Worm (Caenorhabditis elegans) whole organism, L4 larva: Measurements from ENCODE around the gene gcst-1.
A peak's percentile ranks its signal among the peaks of the same experiment; 100 is the strongest.

Experiments
- D1046.2 ChIP-seq: fragments of 200-800 bp; sonication (Bioruptor generic); IDR thresholded peaks from 2 replicates; pipeline ENCODE4 v1.3.6; 2022; ENCODE audit warnings: missing genetic modification characterization, missing compliant biosample characterization
- F26F4.8 ChIP-seq: fragments of 200-800 bp; sonication (Bioruptor generic); conservative IDR thresholded peaks from 2 replicates; pipeline ENCODE4 v1.3.6; 2022; ENCODE audit warnings: missing genetic modification characterization, missing compliant biosample characterization
- F44E2.7 ChIP-seq: fragments of 200-800 bp; sonication (Bioruptor generic); IDR thresholded peaks from 2 replicates; pipeline ENCODE4 v2.1.2; 2022; ENCODE audit warnings: missing genetic modification characterization, missing compliant biosample characterization
- T20F7.1 ChIP-seq: fragments of 200-800 bp; sonication (Bioruptor generic); optimal IDR thresholded peaks from 2 replicates; lab custom pipeline; 2018; ENCODE audit warnings: mild to moderate bottlenecking, missing genetic modification characterization, missing compliant biosample characterization
- Y105C5A.15 ChIP-seq: fragments of 200-800 bp; sonication (Bioruptor generic); IDR thresholded peaks from 2 replicates; pipeline ENCODE4 v1.3.6; 2022; ENCODE audit warnings: missing genetic modification characterization, missing compliant biosample characterization
- Y5F2A.4 ChIP-seq: fragments of 200-800 bp; sonication (Bioruptor generic); optimal IDR thresholded peaks from 2 replicates; lab custom pipeline; 2018; ENCODE audit warnings: mild to moderate bottlenecking, missing genetic modification characterization, missing compliant biosample characterization
- ZK546.5 ChIP-seq, 2 experiments: sonication (generic microtip); optimal IDR thresholded peaks; 2 replicates each; lab custom pipeline; 2017; ENCODE audit warnings: missing biosample characterization in 2 of 2, missing genetic modification characterization in 2 of 2
- aha-1 ChIP-seq: fragments of 150-350 bp; peaks from one replicate; lab custom pipeline; 2014; ENCODE audit warnings: missing biosample characterization, missing genetic modification characterization
- ama-1 ChIP-seq: fragments of 150-350 bp; optimal IDR thresholded peaks from 2 replicates; lab custom pipeline; 2014; ENCODE audit warnings: inconsistent platforms, mixed read lengths
- arid-1 ChIP-seq: fragments of 200-800 bp; sonication (Bioruptor generic); conservative IDR thresholded peaks from 2 replicates; pipeline ENCODE4 v1.3.6; 2022; ENCODE audit warnings: missing genetic modification reagents, missing genetic modification characterization, missing compliant biosample characterization
- ceh-20 ChIP-seq: fragments of 200-800 bp; sonication (Bioruptor generic); IDR thresholded peaks from 2 replicates; pipeline ENCODE4 v1.3.6; 2022; ENCODE audit warnings: missing genetic modification reagents, missing genetic modification characterization, missing compliant biosample characterization
- ceh-32 ChIP-seq: sonication (generic microtip); optimal IDR thresholded peaks from 2 replicates; lab custom pipeline; 2016; ENCODE audit warnings: mild to moderate bottlenecking, missing genetic modification characterization, missing compliant biosample characterization; ENCODE audit not compliant: poor library complexity
- ces-1 ChIP-seq: fragments of 150-350 bp; sonication (generic microtip); optimal IDR thresholded peaks from 4 replicates; lab custom pipeline; 2014; ENCODE audit warnings: missing biosample characterization, missing genetic modification reagents, missing genetic modification characterization
- ctbp-1 ChIP-seq: fragments of 200-800 bp; sonication (Bioruptor generic); IDR thresholded peaks from 2 replicates; pipeline ENCODE4 v1.3.6; 2022; ENCODE audit warnings: missing genetic modification reagents, missing genetic modification characterization, missing compliant biosample characterization
- daf-16 ChIP-seq, 3 experiments: sonication (generic microtip); optimal IDR thresholded peaks; 2 replicates each; lab custom pipeline; 2016 to 2017; ENCODE audit warnings: missing genetic modification characterization in 3 of 3, missing genetic modification reagents in 3 of 3, mild to moderate bottlenecking in 2 of 3, missing compliant biosample characterization in 2 of 3, missing biosample characterization in 1 of 3, moderate library complexity in 1 of 3
- dmd-6 ChIP-seq: fragments of 200-800 bp; sonication (Bioruptor generic); IDR thresholded peaks from 2 replicates; pipeline ENCODE4 v1.3.6; 2022; ENCODE audit warnings: missing genetic modification reagents, missing genetic modification characterization, missing compliant biosample characterization
- duxl-1 ChIP-seq: sonication (generic microtip); optimal IDR thresholded peaks from 2 replicates; lab custom pipeline; 2016; ENCODE audit warnings: mild to moderate bottlenecking, missing genetic modification characterization, moderate library complexity, missing compliant biosample characterization; ENCODE audit not compliant: poor library complexity
- hlh-11 ChIP-seq: fragments of 200-800 bp; sonication (Bioruptor generic); optimal IDR thresholded peaks from 2 replicates; lab custom pipeline; 2018; ENCODE audit warnings: mild to moderate bottlenecking, missing genetic modification characterization, missing compliant biosample characterization
- hmg-1.1 ChIP-seq: fragments of 200-800 bp; sonication (Bioruptor generic); IDR thresholded peaks from 2 replicates; pipeline ENCODE4 v1.3.6; 2022; ENCODE audit warnings: missing genetic modification reagents, missing genetic modification characterization, missing compliant biosample characterization
- lsy-2 ChIP-seq, 2 experiments: fragments of 150-350 bp in 1 of 2; sonication (generic microtip) in 1 of 2; optimal IDR thresholded peaks; 2 replicates each; lab custom pipeline; 2014 to 2017; ENCODE audit warnings: missing biosample characterization in 2 of 2, missing genetic modification characterization in 2 of 2
- mdl-1 ChIP-seq, 2 experiments: fragments of 150-350 bp in 1 of 2; sonication (generic microtip) in 1 of 2; optimal IDR thresholded peaks; 2 replicates each; lab custom pipeline; 2014 to 2017; ENCODE audit warnings: missing biosample characterization in 2 of 2, missing genetic modification characterization in 2 of 2
- mxl-3 ChIP-seq: fragments of 200-800 bp; sonication (Bioruptor generic); optimal IDR thresholded peaks from 2 replicates; lab custom pipeline; 2018; ENCODE audit warnings: mild to moderate bottlenecking, missing genetic modification characterization, missing compliant biosample characterization
- nhr-11 ChIP-seq: fragments of 150-350 bp; optimal IDR thresholded peaks from 2 replicates; lab custom pipeline; 2014; ENCODE audit warnings: missing biosample characterization, missing genetic modification characterization
- nhr-25 ChIP-seq: sonication (generic microtip); optimal IDR thresholded peaks from 2 replicates; lab custom pipeline; 2017; ENCODE audit warnings: missing genetic modification characterization, mild to moderate bottlenecking, missing compliant biosample characterization, antibody characterized with exemption, moderate library complexity, borderline replicate concordance; ENCODE audit not compliant: insufficient read depth
- nhr-28 ChIP-seq: fragments of 150-350 bp; optimal IDR thresholded peaks from 2 replicates; lab custom pipeline; 2014; ENCODE audit warnings: missing biosample characterization, missing genetic modification characterization
- nhr-6 ChIP-seq: fragments of 150-350 bp; optimal IDR thresholded peaks from 2 replicates; lab custom pipeline; 2014; ENCODE audit warnings: missing biosample characterization, missing genetic modification characterization
- nhr-77 ChIP-seq: fragments of 150-350 bp; optimal IDR thresholded peaks from 2 replicates; lab custom pipeline; 2014; ENCODE audit warnings: missing biosample characterization, missing genetic modification characterization
- pqm-1 ChIP-seq: sonication (generic microtip); optimal IDR thresholded peaks from 2 replicates; lab custom pipeline; 2017; ENCODE audit warnings: missing biosample characterization, missing genetic modification characterization
- set-16 ChIP-seq: fragments of 200-800 bp; sonication (Bioruptor generic); IDR thresholded peaks from 2 replicates; pipeline ENCODE4 v1.3.6; 2022; ENCODE audit warnings: missing genetic modification reagents, missing genetic modification characterization, missing compliant biosample characterization
- spr-1 ChIP-seq: sonication (generic microtip); optimal IDR thresholded peaks from 2 replicates; lab custom pipeline; 2016; ENCODE audit warnings: mild to moderate bottlenecking, missing genetic modification characterization, missing compliant biosample characterization
- spr-3 ChIP-seq: fragments of 200-800 bp; sonication (Bioruptor generic); optimal IDR thresholded peaks from 2 replicates; lab custom pipeline; 2018; ENCODE audit warnings: mild to moderate bottlenecking, missing genetic modification characterization, missing compliant biosample characterization
- unc-130 ChIP-seq: sonication (generic microtip); optimal IDR thresholded peaks from 2 replicates; lab custom pipeline; 2016; ENCODE audit warnings: missing genetic modification reagents, missing genetic modification characterization, missing compliant biosample characterization

The gcst-1 gene

ce11 chrV:5696177-5696576 lies 16.6 kb upstream of the gcst-1 start:
- TF ChIP-seq nhr-6 (tag; lab: Kevin White, UChicago) (peak; percentile 3), nhr-77 (tag; lab: Kevin White, UChicago) (no peak), hmg-1.1 (no peak), duxl-1 (no peak), ceh-32 (tag; lab: Kevin White, UChicago) (no peak), nhr-28 (tag; lab: Kevin White, UChicago) (peak; percentile 94), Y5F2A.4 (GFP tag; lab: Kevin White, UChicago) (no peak), pqm-1 (tag; lab: Kevin White, UChicago) (peak; percentile 65), T20F7.1 (GFP tag; lab: Kevin White, UChicago) (no peak), ctbp-1 (GFP tag; lab: Robert Waterston, UW) (no peak), arid-1 (no peak), F44E2.7 (no peak), daf-16 (GFP tag; optimal IDR thresholded peaks at IDR 0.05; lab: Kevin White, UChicago) (no peak), daf-16 (tag; optimal IDR thresholded peaks at IDR 0.05; lab: Kevin White, UChicago) (peak; percentile 19)

ce11 chrV:5697581-5697980 lies 15.1 kb upstream of the gcst-1 start:
- TF ChIP-seq mxl-3 (no peak), dmd-6 (GFP tag; lab: Robert Waterston, UW) (0 out of 2 replicates have a peak, but pooled peaks have one; percentile 23), aha-1 (tag; lab: Kevin White, UChicago) (peak; percentile 69), hlh-11 (tag; lab: Kevin White, UChicago) (peak; percentile 18), nhr-28 (tag; lab: Kevin White, UChicago) (peak; percentile 60)

ce11 chrV:5699835-5700441 lies 12.8 kb upstream of the gcst-1 start, which contains the start of gene clec-1:
Gene clec-1 (plus strand): TSS chrV:5700154.
- TF ChIP-seq spr-1 (no peak), nhr-28 (tag; lab: Kevin White, UChicago) (peak; percentile 23), mxl-3 (peak; percentile 34), hlh-11 (tag; lab: Kevin White, UChicago) (peak; percentile 12), pqm-1 (tag; lab: Kevin White, UChicago) (no peak), arid-1 (no peak), ama-1 (lab: Kevin White, UChicago) (peak; percentile 52), mdl-1 (tag; optimal IDR thresholded peaks at IDR 0.05; lab: Kevin White, UChicago) (peak in 1 of 2 experiments; percentile 22)

ce11 chrV:5701106-5701505 lies 11.6 kb upstream of the gcst-1 start:
- TF ChIP-seq nhr-28 (tag; lab: Kevin White, UChicago) (peak; percentile 52), aha-1 (tag; lab: Kevin White, UChicago) (peak; percentile 89), set-16 (GFP tag; lab: Robert Waterston, UW) (no peak), spr-3 (GFP tag; lab: Kevin White, UChicago) (no peak), ama-1 (lab: Kevin White, UChicago) (peak; percentile 73), hlh-11 (tag; lab: Kevin White, UChicago) (peak; percentile 68), lsy-2 (tag; optimal IDR thresholded peaks at IDR 0.05; lab: Kevin White, UChicago) (no peak), ces-1 (GFP tag; lab: Kevin White, UChicago) (no peak), nhr-11 (tag; lab: Kevin White, UChicago) (no peak), unc-130 (GFP tag; lab: Kevin White, UChicago) (no peak), Y105C5A.15 (no peak), nhr-25 (tag; lab: Kevin White, UChicago) (peak; percentile 38), ceh-20 (GFP tag; lab: Robert Waterston, UW) (no peak), mxl-3 (peak; percentile 39), F26F4.8 (no peak), D1046.2 (GFP tag; lab: Robert Waterston, UW) (no peak), ZK546.5 (tag; optimal IDR thresholded peaks at IDR 0.05; lab: Kevin White, UChicago) (no peak)
